Worm (Caenorhabditis elegans) whole organism, L3 larva: ENCODE measurements around the gene rsp-8.

ENCODE experiments used
- R02D3.7 ChIP-seq: fragments of 150-350 bp; optimal IDR thresholded peaks from 2 replicates; lab custom pipeline; 2014; ENCODE audit warnings: missing biosample characterization, missing genetic modification characterization
- ZK546.5 ChIP-seq: sonication (generic microtip); optimal IDR thresholded peaks from 2 replicates; lab custom pipeline; 2017; ENCODE audit warnings: missing biosample characterization, missing genetic modification characterization
- aly-2 ChIP-seq: fragments of 150-350 bp; optimal IDR thresholded peaks from 2 replicates; lab custom pipeline; 2014; ENCODE audit warnings: missing biosample characterization, missing genetic modification characterization
- ama-1 ChIP-seq: fragments of 150-350 bp; optimal IDR thresholded peaks from 2 replicates; lab custom pipeline; 2018
- ceh-16 ChIP-seq: sonication (generic microtip); optimal IDR thresholded peaks from 2 replicates; lab custom pipeline; 2017; ENCODE audit warnings: missing biosample characterization, missing genetic modification characterization
- ceh-28 ChIP-seq: fragments of 150-350 bp; optimal IDR thresholded peaks from 2 replicates; lab custom pipeline; 2014; ENCODE audit warnings: missing biosample characterization, missing genetic modification reagents, missing genetic modification characterization
- ceh-82 ChIP-seq: fragments of 150-350 bp; optimal IDR thresholded peaks from 2 replicates; lab custom pipeline; 2014; ENCODE audit warnings: missing biosample characterization, missing genetic modification characterization
- ceh-9 ChIP-seq: sonication (generic microtip); optimal IDR thresholded peaks from 2 replicates; lab custom pipeline; 2018; ENCODE audit warnings: missing biosample characterization, missing genetic modification characterization
- daf-12 ChIP-seq: fragments of 150-350 bp; optimal IDR thresholded peaks from 2 replicates; lab custom pipeline; 2014; ENCODE audit warnings: missing biosample characterization, missing genetic modification reagents, missing genetic modification characterization
- egl-27 ChIP-seq: sonication (generic microtip); optimal IDR thresholded peaks from 4 replicates; lab custom pipeline; 2017; ENCODE audit warnings: missing biosample characterization, missing genetic modification reagents, missing genetic modification characterization
- egl-5 ChIP-seq: fragments of 150-350 bp; optimal IDR thresholded peaks from 2 replicates; lab custom pipeline; 2017; ENCODE audit warnings: missing biosample characterization, missing genetic modification reagents, missing genetic modification characterization, inconsistent platforms
- elt-1 ChIP-seq: fragments of 150-350 bp; optimal IDR thresholded peaks from 2 replicates; lab custom pipeline; 2014; ENCODE audit warnings: missing biosample characterization, missing genetic modification characterization
- elt-2 ChIP-seq: sonication (generic microtip); optimal IDR thresholded peaks from 2 replicates; lab custom pipeline; 2016; ENCODE audit warnings: missing genetic modification reagents, mild to moderate bottlenecking, missing genetic modification characterization, missing compliant biosample characterization
- elt-3 ChIP-seq, 3 experiments: fragments of 150-350 bp in 1 of 3; sonication (generic microtip) in 2 of 3; optimal IDR thresholded peaks; 2 replicates in 2 of 3; 4 replicates in 1 of 3; lab custom pipeline; 2014 to 2017; ENCODE audit warnings: missing biosample characterization in 3 of 3, missing genetic modification characterization in 3 of 3
- eor-1 ChIP-seq, 2 experiments: fragments of 150-350 bp; optimal IDR thresholded peaks; 2 replicates each; lab custom pipeline; 2014 to 2018; ENCODE audit warnings: missing biosample characterization in 2 of 2, missing genetic modification characterization in 2 of 2
- fkh-10 ChIP-seq: sonication (generic microtip); optimal IDR thresholded peaks from 2 replicates; lab custom pipeline; 2017; ENCODE audit warnings: missing biosample characterization, missing genetic modification reagents, missing genetic modification characterization
- fkh-2 ChIP-seq: fragments of 150-350 bp; optimal IDR thresholded peaks from 2 replicates; lab custom pipeline; 2014; ENCODE audit warnings: missing biosample characterization, missing genetic modification reagents, missing genetic modification characterization
- fos-1 ChIP-seq: fragments of 150-350 bp; optimal IDR thresholded peaks from 2 replicates; lab custom pipeline; 2014; ENCODE audit warnings: missing biosample characterization, missing genetic modification characterization
- hmg-11 ChIP-seq: sonication (generic microtip); optimal IDR thresholded peaks from 2 replicates; lab custom pipeline; 2016; ENCODE audit warnings: missing genetic modification characterization, missing compliant biosample characterization
- jun-1 ChIP-seq: fragments of 150-350 bp; optimal IDR thresholded peaks from 2 replicates; lab custom pipeline; 2014; ENCODE audit warnings: missing biosample characterization, missing genetic modification reagents, missing genetic modification characterization
- lin-15B ChIP-seq: fragments of 150-350 bp; optimal IDR thresholded peaks from 2 replicates; lab custom pipeline; 2014; ENCODE audit warnings: missing biosample characterization, missing genetic modification characterization
- lin-39 ChIP-seq: fragments of 150-350 bp; optimal IDR thresholded peaks from 2 replicates; lab custom pipeline; 2018; ENCODE audit warnings: missing biosample characterization, missing genetic modification reagents, missing genetic modification characterization
- lsy-12 ChIP-seq: sonication (generic microtip); optimal IDR thresholded peaks from 2 replicates; lab custom pipeline; 2016; ENCODE audit warnings: mild to moderate bottlenecking, missing genetic modification characterization, missing compliant biosample characterization
- mdl-1 ChIP-seq: fragments of 150-350 bp; optimal IDR thresholded peaks from 2 replicates; lab custom pipeline; 2014; ENCODE audit warnings: missing biosample characterization, missing genetic modification characterization
- mml-1 ChIP-seq: fragments of 150-350 bp; sonication (generic microtip); optimal IDR thresholded peaks from 3 replicates; lab custom pipeline; 2014; ENCODE audit warnings: missing biosample characterization, missing genetic modification characterization
- nfya-1 ChIP-seq: sonication (generic microtip); optimal IDR thresholded peaks from 2 replicates; lab custom pipeline; 2017; ENCODE audit warnings: missing genetic modification characterization, mild to moderate bottlenecking, missing compliant biosample characterization, antibody characterized with exemption, moderate library complexity; ENCODE audit not compliant: insufficient read depth
- nhr-11 ChIP-seq: fragments of 150-350 bp; optimal IDR thresholded peaks from 2 replicates; lab custom pipeline; 2014; ENCODE audit warnings: missing biosample characterization, missing genetic modification characterization
- nhr-12 ChIP-seq: fragments of 150-350 bp; optimal IDR thresholded peaks from 2 replicates; lab custom pipeline; 2014; ENCODE audit warnings: missing biosample characterization, missing genetic modification characterization
- nhr-23 ChIP-seq: fragments of 150-350 bp; optimal IDR thresholded peaks from 2 replicates; lab custom pipeline; 2014; ENCODE audit warnings: missing biosample characterization, missing genetic modification reagents, missing genetic modification characterization
- nhr-237 ChIP-seq: fragments of 150-350 bp; optimal IDR thresholded peaks from 2 replicates; lab custom pipeline; 2014; ENCODE audit warnings: missing biosample characterization, missing genetic modification characterization
- nhr-25 ChIP-seq: sonication (generic microtip); optimal IDR thresholded peaks from 2 replicates; lab custom pipeline; 2017; ENCODE audit warnings: missing biosample characterization, missing genetic modification characterization
- nhr-28 ChIP-seq: fragments of 150-350 bp; optimal IDR thresholded peaks from 2 replicates; lab custom pipeline; 2014; ENCODE audit warnings: missing biosample characterization, missing genetic modification characterization
- nhr-43 ChIP-seq: sonication (generic microtip); optimal IDR thresholded peaks from 2 replicates; lab custom pipeline; 2016; ENCODE audit warnings: mild to moderate bottlenecking, missing genetic modification characterization, missing compliant biosample characterization; ENCODE audit not compliant: poor library complexity, severe bottlenecking
- nhr-67 ChIP-seq: fragments of 150-350 bp; optimal IDR thresholded peaks from 2 replicates; lab custom pipeline; 2014; ENCODE audit warnings: missing biosample characterization, missing genetic modification characterization
- nhr-76 ChIP-seq: fragments of 150-350 bp; sonication (generic microtip); optimal IDR thresholded peaks from 5 replicates; lab custom pipeline; 2014; ENCODE audit warnings: missing biosample characterization, missing genetic modification characterization
- nhr-77 ChIP-seq: fragments of 150-350 bp; optimal IDR thresholded peaks from 2 replicates; lab custom pipeline; 2014; ENCODE audit warnings: missing biosample characterization, missing genetic modification characterization
- pha-4 ChIP-seq: fragments of 150-350 bp; optimal IDR thresholded peaks from 2 replicates; lab custom pipeline; 2014; ENCODE audit warnings: missing biosample characterization, missing genetic modification reagents, missing genetic modification characterization
- pqm-1 ChIP-seq: fragments of 150-350 bp; optimal IDR thresholded peaks from 2 replicates; lab custom pipeline; 2017; ENCODE audit warnings: missing biosample characterization, missing genetic modification characterization, inconsistent platforms
- sea-2 ChIP-seq: fragments of 150-350 bp; sonication (generic microtip); optimal IDR thresholded peaks from 4 replicates; lab custom pipeline; 2014; ENCODE audit warnings: missing biosample characterization, missing genetic modification reagents, missing genetic modification characterization
- skn-1 ChIP-seq: fragments of 150-350 bp; optimal IDR thresholded peaks from 2 replicates; lab custom pipeline; 2014; ENCODE audit warnings: missing biosample characterization, missing genetic modification characterization
- snpc-4 ChIP-seq: fragments of 150-350 bp; optimal IDR thresholded peaks from 2 replicates; lab custom pipeline; 2014; ENCODE audit warnings: missing biosample characterization, missing genetic modification characterization
- tbx-2 ChIP-seq: sonication (generic microtip); optimal IDR thresholded peaks from 2 replicates; lab custom pipeline; 2016; ENCODE audit warnings: mild to moderate bottlenecking, missing genetic modification characterization, missing compliant biosample characterization
- unc-39 ChIP-seq: sonication (generic microtip); optimal IDR thresholded peaks from 4 replicates; lab custom pipeline; 2017; ENCODE audit warnings: missing biosample characterization, missing genetic modification characterization
- unc-62 ChIP-seq: fragments of 150-350 bp; sonication (generic microtip); optimal IDR thresholded peaks from 4 replicates; lab custom pipeline; 2014; ENCODE audit warnings: missing biosample characterization, missing genetic modification reagents, missing genetic modification characterization
- zag-1 ChIP-seq: fragments of 150-350 bp; optimal IDR thresholded peaks from 2 replicates; lab custom pipeline; 2014; ENCODE audit warnings: missing biosample characterization, missing genetic modification characterization
- ztf-11 ChIP-seq: fragments of 150-350 bp; optimal IDR thresholded peaks from 2 replicates; lab custom pipeline; 2014; ENCODE audit warnings: missing biosample characterization, missing genetic modification characterization
- ztf-4 ChIP-seq: fragments of 150-350 bp; optimal IDR thresholded peaks from 2 replicates; lab custom pipeline; 2014; ENCODE audit warnings: missing biosample characterization, missing genetic modification characterization

Gene rsp-8

DNA sequence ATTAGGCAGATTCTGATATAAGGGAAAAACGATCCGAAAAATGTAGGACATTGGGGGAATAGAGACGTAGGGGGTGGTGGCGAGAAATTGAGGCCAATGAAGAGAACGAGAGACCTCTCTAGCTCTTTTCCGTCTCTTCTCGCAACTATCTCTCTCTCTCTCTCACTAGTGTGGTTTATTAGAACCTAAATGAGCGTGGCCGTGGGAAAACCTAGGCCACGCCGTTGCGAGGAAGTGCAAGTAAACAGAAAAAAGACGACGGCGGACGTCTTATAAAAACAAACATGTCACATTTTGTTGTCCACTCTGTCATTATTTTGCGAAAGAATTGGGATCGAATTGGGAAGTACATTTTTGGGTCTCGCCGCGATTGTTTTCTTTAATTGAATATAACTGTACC, 43.8 kb downstream of the rsp-8 start:
- no peak for TF ChIP-seq nhr-11 (tag; lab: Kevin White, UChicago)
- TF ChIP-seq nhr-43 (tag; lab: Kevin White, UChicago) = peak; percentile 86
- no peak for TF ChIP-seq ztf-4 (tag; lab: Kevin White, UChicago)
- peak; percentile 68 for TF ChIP-seq fkh-10 (GFP tag; lab: Kevin White, UChicago)
- peak; percentile 47 for TF ChIP-seq R02D3.7 (tag; lab: Kevin White, UChicago)
- TF ChIP-seq elt-2 = peak; percentile 65
- no peak for TF ChIP-seq ceh-9 (tag; lab: Kevin White, UChicago)
- TF ChIP-seq ceh-82 (tag; lab: Kevin White, UChicago) = no peak
- TF ChIP-seq unc-39 = no peak
- TF ChIP-seq ZK546.5 (tag; lab: Kevin White, UChicago) = no peak
- peak; percentile 64 for TF ChIP-seq lsy-12 (tag; lab: Kevin White, UChicago)
- TF ChIP-seq snpc-4 = peak; percentile 97
- TF ChIP-seq nhr-77 = no peak
- no peak for TF ChIP-seq nhr-67 (tag; lab: Kevin White, UChicago)
- TF ChIP-seq sea-2 (GFP tag; lab: Kevin White, UChicago) = no peak
- TF ChIP-seq hmg-11 = peak; percentile 82
- no peak for TF ChIP-seq elt-3 (tag; optimal IDR thresholded peaks at IDR 0.05; lab: Kevin White, UChicago)
- peak; percentile 97 for TF ChIP-seq nfya-1
- no peak for TF ChIP-seq eor-1 (tag; optimal IDR thresholded peaks at IDR 0.05; lab: Kevin White, UChicago)
- TF ChIP-seq egl-27 (tag; lab: Kevin White, UChicago) = peak; percentile 7
- TF ChIP-seq nhr-12 (tag; lab: Kevin White, UChicago) = no peak
- no peak for TF ChIP-seq nhr-237 (tag; lab: Kevin White, UChicago)
- peak; percentile 61 for TF ChIP-seq pqm-1 (tag; lab: Kevin White, UChicago)
- TF ChIP-seq egl-5 (tag; lab: Kevin White, UChicago) = peak; percentile 86
- peak; percentile 25 for TF ChIP-seq tbx-2 (tag; lab: Kevin White, UChicago)
- no peak for TF ChIP-seq nhr-76 (tag; lab: Kevin White, UChicago)
- no peak for TF ChIP-seq daf-12
- TF ChIP-seq fos-1 = no peak
- no peak for TF ChIP-seq ztf-11
- peak; percentile 74 for TF ChIP-seq nhr-25 (tag; lab: Kevin White, UChicago)
- no peak for TF ChIP-seq zag-1
- TF ChIP-seq elt-1 (tag; lab: Kevin White, UChicago) = no peak
- TF ChIP-seq unc-62 (GFP tag; lab: Kevin White, UChicago) = no peak
- TF ChIP-seq lin-39 (tag; lab: Kevin White, UChicago) = peak; percentile 95
- peak; percentile 97 for TF ChIP-seq lin-15B (tag; lab: Kevin White, UChicago)
- TF ChIP-seq nhr-23 (tag; lab: Kevin White, UChicago) = peak; percentile 79
- TF ChIP-seq ceh-28 = peak; percentile 50
- peak; percentile 43 for TF ChIP-seq ama-1 (lab: Kevin White, UChicago)
- no peak for TF ChIP-seq nhr-28 (tag; lab: Kevin White, UChicago)
- peak; percentile 96 for TF ChIP-seq pha-4 (tag; lab: Kevin White, UChicago)
- no peak for TF ChIP-seq mdl-1 (tag; lab: Kevin White, UChicago)
- peak; percentile 68 for TF ChIP-seq jun-1 (tag; lab: Kevin White, UChicago)
- peak; percentile 24 for TF ChIP-seq ceh-16 (tag; lab: Kevin White, UChicago)
- peak; percentile 53 for TF ChIP-seq skn-1 (tag; lab: Kevin White, UChicago)
- TF ChIP-seq fkh-2 (tag; lab: Kevin White, UChicago) = peak; percentile 23
- no peak for TF ChIP-seq mml-1 (tag; lab: Kevin White, UChicago)
- TF ChIP-seq aly-2 = no peak
